Worm (Caenorhabditis elegans): ENCODE measurements around the gene C37E2.2.
A peak's percentile ranks its signal among the peaks of the same experiment; 100 is the strongest.

C37E2.2 gene

ce11 chrX:14134244-14134643, 41.6 kb upstream of the C37E2.2 start, which contains the start of gene F28H6.8:
Gene F28H6.8, minus strand, starts transcription at chrX:14134344.
- TF ChIP-seq snpc-4 (GFP tag; optimal IDR thresholded peaks at IDR 0.05): no peak
- no peak for TF ChIP-seq snpc-4 (tag; optimal IDR thresholded peaks at IDR 0.05)
- no peak for TF ChIP-seq F49E8.2 (tag; optimal IDR thresholded peaks at IDR 0.05; ENCODE audit: insufficient read depth)
- TF ChIP-seq nhr-179 (tag; optimal IDR thresholded peaks at IDR 0.05): no peak
- no peak for TF ChIP-seq egl-44 (GFP tag; IDR thresholded peaks at IDR 0.05)
- TF ChIP-seq Y79H2A.3 (GFP tag; conservative IDR thresholded peaks at IDR 0.05): no peak
- TF ChIP-seq Y53G8AR.9 (GFP tag; conservative IDR thresholded peaks at IDR 0.05): no peak
- no peak for TF ChIP-seq Y56A3A.18 (GFP tag; IDR thresholded peaks at IDR 0.05)
- TF ChIP-seq rec-8 (tag; optimal IDR thresholded peaks at IDR 0.05): no peak
- no peak for TF ChIP-seq ekl-4 (GFP tag; IDR thresholded peaks at IDR 0.05)
- TF ChIP-seq zfh-2 (GFP tag; conservative IDR thresholded peaks at IDR 0.05): no peak
- TF ChIP-seq T26A5.8 (tag; optimal IDR thresholded peaks at IDR 0.05): no peak

ce11 chrX:14134883-14135282, 41.0 kb upstream of the C37E2.2 start:
- TF ChIP-seq pbrm-1 (GFP tag; IDR thresholded peaks at IDR 0.05) (peak; percentile 83), unc-130 (GFP tag; optimal IDR thresholded peaks at IDR 0.05) (no peak), mxl-1 (tag; optimal IDR thresholded peaks at IDR 0.05) (no peak), Y53F4B.3 (GFP tag; IDR thresholded peaks at IDR 0.05) (peak; percentile 44; the same call in 1 of the 2 replicates), madf-6 (GFP tag; IDR thresholded peaks at IDR 0.05) (0 out of 2 replicates have a peak, but pooled peaks have one; percentile 39), Y95B8A.8 (GFP tag; IDR thresholded peaks at IDR 0.05) (no peak), aptf-3 (GFP tag; IDR thresholded peaks at IDR 0.05) (0 out of 2 replicates have a peak, but pooled peaks have one; percentile 30), die-1 (tag; optimal IDR thresholded peaks at IDR 0.05) (peak; percentile 24), him-1 (tag; optimal IDR thresholded peaks at IDR 0.05) (peak; percentile 60), rcor-1 (GFP tag; IDR thresholded peaks at IDR 0.05) (peak; percentile 22; the same call in 1 of the 2 replicates), mel-28 (tag; optimal IDR thresholded peaks at IDR 0.05; ENCODE audit: borderline replicate concordance) (no peak), aptf-2 (GFP tag; conservative IDR thresholded peaks at IDR 0.05) (no peak), B0261.1 (tag; optimal IDR thresholded peaks at IDR 0.05) (peak; percentile 69), rpc-1 (optimal IDR thresholded peaks at IDR 0.05) (peak; percentile 81), rpc-1 (tag; optimal IDR thresholded peaks at IDR 0.05) (peak; percentile 76), hmg-20 (GFP tag; IDR thresholded peaks at IDR 0.05) (0 out of 2 replicates have a peak, but pooled peaks have one; percentile 12), Y67H2A.10 (GFP tag; conservative IDR thresholded peaks at IDR 0.05) (no peak), F49E8.2 (tag; optimal IDR thresholded peaks at IDR 0.05; ENCODE audit: insufficient read depth) (no peak), egl-18 (GFP tag; IDR thresholded peaks at IDR 0.05) (no peak), lin-35 (GFP tag; optimal IDR thresholded peaks at IDR 0.05) (no peak), Y53G8AR.9 (GFP tag; conservative IDR thresholded peaks at IDR 0.05) (no peak), attf-6 (GFP tag; IDR thresholded peaks at IDR 0.05) (0 out of 2 replicates have a peak, but pooled peaks have one; percentile 50), ZK185.1 (tag; optimal IDR thresholded peaks at IDR 0.05; ENCODE audit: poor library complexity, severe bottlenecking) (no peak), nhr-80 (tag; optimal IDR thresholded peaks at IDR 0.05) (no peak), ccch-3 (GFP tag; optimal IDR thresholded peaks at IDR 0.05) (no peak), ztf-25 (GFP tag; IDR thresholded peaks at IDR 0.05) (0 out of 2 replicates have a peak, but pooled peaks have one; percentile 37), rec-8 (tag; optimal IDR thresholded peaks at IDR 0.05) (peak in 1 of 2 experiments; percentile 0), tbp1 (GFP tag; optimal IDR thresholded peaks at IDR 0.05) (peak; percentile 92), snpc-4 (GFP tag; optimal IDR thresholded peaks at IDR 0.05) (no peak), snpc-4 (tag; optimal IDR thresholded peaks at IDR 0.05) (peak in 2 of 4 experiments; percentile 12 to 57), lin-26 (GFP tag; IDR thresholded peaks at IDR 0.05) (peak; percentile 81), C17E4.6 (GFP tag; IDR thresholded peaks at IDR 0.05) (no peak), Y56A3A.18 (GFP tag; IDR thresholded peaks at IDR 0.05) (0 out of 2 replicates have a peak, but pooled peaks have one; percentile 64), dox-1 (GFP tag; IDR thresholded peaks at IDR 0.05) (peak; percentile 62), nfyb-1 (GFP tag; IDR thresholded peaks at IDR 0.05) (peak; percentile 75; the same call in 1 of the 2 replicates), ztf-28 (GFP tag; IDR thresholded peaks at IDR 0.05) (0 out of 2 replicates have a peak, but pooled peaks have one; percentile 44), F23B12.7 (tag; optimal IDR thresholded peaks at IDR 0.05; ENCODE audit: insufficient read depth) (peak; percentile 56), snpc-3.4 (tag; optimal IDR thresholded peaks at IDR 0.05) (peak; percentile 7), D2030.7 (GFP tag; IDR thresholded peaks at IDR 0.05) (peak; percentile 90)

Measured in whole organism, young adult.